Worm (Caenorhabditis elegans): Measurements from ENCODE around the gene ttx-3.

DNA sequence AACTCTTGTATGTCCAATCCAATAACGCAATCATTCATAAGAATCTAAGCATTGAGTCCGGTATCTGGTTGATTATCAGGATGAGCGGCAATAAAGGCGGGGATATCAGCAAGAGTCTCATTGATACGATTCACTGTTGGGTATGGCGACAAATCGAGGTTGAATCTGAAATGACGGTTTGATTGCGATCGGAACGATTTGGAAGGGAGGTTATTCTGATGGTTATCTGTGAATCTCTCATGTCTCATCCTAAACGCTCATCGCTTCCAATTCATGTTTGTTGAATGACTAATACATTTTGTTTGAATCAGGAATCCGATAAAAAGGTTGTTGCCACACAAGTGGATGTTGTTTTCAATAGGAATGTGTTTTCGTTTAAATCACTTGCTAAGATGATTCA lies 42.7 kb downstream of the ttx-3 start:
- TF ChIP-seq flt-1 (GFP tag; IDR thresholded peaks at IDR 0.05) (no peak), ama-1 (optimal IDR thresholded peaks at IDR 0.05) (no peak), B0310.2 (tag; optimal IDR thresholded peaks at IDR 0.05) (no peak), tbx-11 (GFP tag; IDR thresholded peaks at IDR 0.05) (no peak), ceh-13 (GFP tag; optimal IDR thresholded peaks at IDR 0.05) (no peak), tbx-37 (GFP tag; conservative IDR thresholded peaks at IDR 0.05) (no peak), aly-1 (tag; optimal IDR thresholded peaks at IDR 0.05) (no peak), tra-4 (tag; optimal IDR thresholded peaks at IDR 0.05) (no peak), hmg-4 (GFP tag; optimal IDR thresholded peaks at IDR 0.05) (no peak), pes-1 (GFP tag; IDR thresholded peaks at IDR 0.05) (no peak), hnd-1 (tag; optimal IDR thresholded peaks at IDR 0.05) (no peak), scrt-1 (GFP tag; IDR thresholded peaks at IDR 0.05) (no peak)
